Worm (Caenorhabditis elegans) whole organism, young adult: Measurements from ENCODE around the gene sulp-3.

Experiments
- akir-1 ChIP-seq: fragments of 200-800 bp; sonication (Bioruptor generic); optimal IDR thresholded peaks from 2 replicates; lab custom pipeline; 2018; ENCODE audit warnings: mild to moderate bottlenecking, missing genetic modification characterization, moderate library complexity, missing compliant biosample characterization
- efl-1 ChIP-seq: fragments of 150-350 bp; optimal IDR thresholded peaks from 2 replicates; lab custom pipeline; 2014; ENCODE audit warnings: missing biosample characterization, missing genetic modification reagents, missing genetic modification characterization
- hmg-20 ChIP-seq: fragments of 200-800 bp; sonication (Bioruptor generic); IDR thresholded peaks from 2 replicates; pipeline ENCODE4 v1.3.6; 2022; ENCODE audit warnings: missing genetic modification reagents, missing genetic modification characterization, missing compliant biosample characterization
- lin-26 ChIP-seq: fragments of 200-800 bp; sonication (Bioruptor generic); IDR thresholded peaks from 2 replicates; pipeline ENCODE4 v1.3.6; 2022; ENCODE audit warnings: missing genetic modification reagents, missing genetic modification characterization, missing compliant biosample characterization
- lin-35 ChIP-seq, 3 experiments: fragments of 150-350 bp in 2 of 3; sonication (generic microtip) in 1 of 3; optimal IDR thresholded peaks; 2 replicates each; lab custom pipeline; 2014 to 2018; ENCODE audit warnings: missing biosample characterization in 3 of 3, missing genetic modification characterization in 3 of 3, missing genetic modification reagents in 3 of 3
- madf-10 ChIP-seq: sonication (generic microtip); optimal IDR thresholded peaks from 2 replicates; lab custom pipeline; 2016; ENCODE audit warnings: mild to moderate bottlenecking, missing genetic modification characterization, missing compliant biosample characterization
- madf-3 ChIP-seq: fragments of 200-800 bp; sonication (Bioruptor generic); IDR thresholded peaks from 2 replicates; pipeline ENCODE4 v1.3.6; 2022; ENCODE audit warnings: missing genetic modification reagents, missing genetic modification characterization, missing compliant biosample characterization
- madf-6 ChIP-seq: fragments of 200-800 bp; sonication (Bioruptor generic); IDR thresholded peaks from 2 replicates; pipeline ENCODE4 v1.3.6; 2022; ENCODE audit warnings: missing genetic modification reagents, missing genetic modification characterization, missing compliant biosample characterization
- nhr-27 ChIP-seq: fragments of 200-800 bp; sonication (Bioruptor generic); optimal IDR thresholded peaks from 2 replicates; lab custom pipeline; 2018; ENCODE audit warnings: mild to moderate bottlenecking, missing genetic modification characterization, moderate library complexity, missing compliant biosample characterization
- sea-2 ChIP-seq: fragments of 200-800 bp; sonication (Bioruptor generic); IDR thresholded peaks from 2 replicates; pipeline ENCODE4 v1.3.6; 2022; ENCODE audit warnings: missing genetic modification characterization, missing compliant biosample characterization
- snpc-4 ChIP-seq, 5 experiments: fragments of 150-350 bp in 1 of 5; sonication (generic microtip) in 4 of 5; optimal IDR thresholded peaks; 2 replicates each; lab custom pipeline; 2014 to 2018; ENCODE audit warnings: missing genetic modification characterization in 5 of 5, missing biosample characterization in 3 of 5, antibody characterized with exemption in 2 of 5, mild to moderate bottlenecking in 2 of 5, missing compliant biosample characterization in 2 of 5, missing genotype in 2 of 5, moderate library complexity in 2 of 5, missing genetic modification reagents in 1 of 5
- ztf-22 ChIP-seq: fragments of 200-800 bp; sonication (Bioruptor generic); optimal IDR thresholded peaks from 2 replicates; lab custom pipeline; 2018; ENCODE audit warnings: mild to moderate bottlenecking, missing genetic modification characterization, moderate library complexity, missing compliant biosample characterization
- ztf-6 ChIP-seq: fragments of 200-800 bp; sonication (Bioruptor generic); IDR thresholded peaks from 2 replicates; pipeline ENCODE4 v1.3.6; 2022; ENCODE audit warnings: missing genetic modification reagents, missing genetic modification characterization, missing compliant biosample characterization

DNA sequence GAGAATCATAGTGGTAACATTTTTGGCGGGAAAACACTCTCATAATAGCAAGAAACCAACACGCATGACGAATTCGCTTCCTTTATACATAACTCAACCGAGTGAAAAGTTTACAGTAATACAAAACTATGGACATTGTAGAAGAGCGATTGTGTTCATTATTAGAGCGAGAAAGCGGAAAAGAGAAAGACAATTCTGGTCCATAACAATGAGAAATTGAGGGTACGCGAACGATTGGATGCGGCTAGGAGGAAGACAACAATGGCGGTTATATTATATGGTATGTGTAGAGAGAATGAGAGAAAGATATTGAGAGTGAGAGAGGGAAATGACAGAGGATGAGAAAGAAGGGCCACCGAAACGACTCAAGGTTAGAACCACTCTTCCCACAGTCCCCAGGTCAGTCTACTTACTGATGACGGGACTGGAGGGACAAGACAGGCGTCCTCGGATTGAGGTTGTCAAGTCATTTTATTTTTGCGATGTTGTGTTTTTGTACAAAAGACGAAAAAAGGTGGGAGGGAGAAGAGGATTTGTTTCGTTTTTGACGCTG lies 18.1 kb upstream of the sulp-3 start:
- no peak for TF ChIP-seq snpc-4 (GFP tag; optimal IDR thresholded peaks at IDR 0.05; lab: Kevin White, UChicago)
- TF ChIP-seq snpc-4 (tag; optimal IDR thresholded peaks at IDR 0.05; lab: Kevin White, UChicago) = no peak
- no peak for TF ChIP-seq ztf-6 (GFP tag; lab: Robert Waterston, UW)
- no peak for TF ChIP-seq madf-6
- no peak for TF ChIP-seq efl-1 (GFP tag; lab: Kevin White, UChicago)
- TF ChIP-seq hmg-20 (GFP tag; lab: Robert Waterston, UW) = no peak
- no peak for TF ChIP-seq lin-26 (GFP tag; lab: Robert Waterston, UW)
- TF ChIP-seq madf-3 (GFP tag; lab: Robert Waterston, UW) = no peak
- TF ChIP-seq madf-10 (tag; lab: Kevin White, UChicago) = no peak
- TF ChIP-seq sea-2 = no peak
- no peak for TF ChIP-seq nhr-27
- TF ChIP-seq akir-1 = no peak
- no peak for TF ChIP-seq ztf-22 (GFP tag; lab: Kevin White, UChicago)
- no peak for TF ChIP-seq lin-35 (GFP tag; optimal IDR thresholded peaks at IDR 0.05; lab: Kevin White, UChicago)
